Worm (Caenorhabditis elegans) whole organism, mixed stage, embryonic: ENCODE measurements around the gene F23B2.7.

ENCODE experiments used
- M03D4.4 ChIP-seq: sonication (generic microtip); optimal IDR thresholded peaks from 2 replicates; lab custom pipeline; 2017; ENCODE audit warnings: mild to moderate bottlenecking, missing genetic modification characterization, missing compliant biosample characterization
- bed-3 ChIP-seq: fragments of 200-800 bp; sonication (Bioruptor generic); optimal IDR thresholded peaks from 3 replicates; lab custom pipeline; 2018; ENCODE audit warnings: mild to moderate bottlenecking, missing genetic modification characterization, moderate library complexity, missing compliant biosample characterization
- blmp-1 ChIP-seq: fragments of 150-350 bp; optimal IDR thresholded peaks from 2 replicates; lab custom pipeline; 2014; ENCODE audit warnings: missing biosample characterization, missing genetic modification characterization
- ceh-39 ChIP-seq: fragments of 150-350 bp; optimal IDR thresholded peaks from 2 replicates; lab custom pipeline; 2014; ENCODE audit warnings: missing biosample characterization, missing genetic modification characterization
- ceh-83 ChIP-seq: fragments of 200-800 bp; sonication (Bioruptor generic); optimal IDR thresholded peaks from 2 replicates; lab custom pipeline; 2018; ENCODE audit warnings: mild to moderate bottlenecking, missing genetic modification characterization, missing compliant biosample characterization
- ces-1 ChIP-seq: fragments of 150-350 bp; optimal IDR thresholded peaks from 2 replicates; lab custom pipeline; 2014; ENCODE audit warnings: missing biosample characterization, missing genetic modification reagents, missing genetic modification characterization
- cnd-1 ChIP-seq: fragments of 200-800 bp; sonication (Bioruptor generic); optimal IDR thresholded peaks from 2 replicates; lab custom pipeline; 2018; ENCODE audit warnings: mild to moderate bottlenecking, missing genetic modification characterization, missing compliant biosample characterization
- drap-1 ChIP-seq: fragments of 200-800 bp; sonication (Bioruptor generic); optimal IDR thresholded peaks from 3 replicates; lab custom pipeline; 2018; ENCODE audit warnings: mild to moderate bottlenecking, missing genetic modification characterization, missing compliant biosample characterization
- elt-1 ChIP-seq: sonication (generic microtip); optimal IDR thresholded peaks from 2 replicates; lab custom pipeline; 2017; ENCODE audit warnings: missing genetic modification characterization, mild to moderate bottlenecking, missing compliant biosample characterization, antibody characterized with exemption, moderate library complexity, borderline replicate concordance; ENCODE audit not compliant: insufficient read depth
- elt-3 ChIP-seq: fragments of 150-350 bp; optimal IDR thresholded peaks from 2 replicates; lab custom pipeline; 2014; ENCODE audit warnings: missing biosample characterization, missing genetic modification characterization
- flh-1 ChIP-seq: fragments of 200-800 bp; sonication (Bioruptor generic); optimal IDR thresholded peaks from 2 replicates; lab custom pipeline; 2018; ENCODE audit warnings: mild to moderate bottlenecking, missing genetic modification characterization, moderate library complexity, missing compliant biosample characterization
- ham-2 ChIP-seq: fragments of 200-800 bp; sonication (Bioruptor generic); optimal IDR thresholded peaks from 2 replicates; lab custom pipeline; 2018; ENCODE audit warnings: mild to moderate bottlenecking, missing genetic modification characterization, missing compliant biosample characterization
- hlh-1 ChIP-seq: fragments of 150-350 bp; optimal IDR thresholded peaks from 2 replicates; lab custom pipeline; 2014; ENCODE audit warnings: missing biosample characterization, missing genetic modification reagents, missing genetic modification characterization
- lin-13 ChIP-seq: fragments of 150-350 bp; optimal IDR thresholded peaks from 2 replicates; lab custom pipeline; 2014; ENCODE audit warnings: missing biosample characterization, missing genetic modification characterization
- lin-32 ChIP-seq: fragments of 200-800 bp; sonication (Bioruptor generic); optimal IDR thresholded peaks from 2 replicates; lab custom pipeline; 2018; ENCODE audit warnings: mild to moderate bottlenecking, missing genetic modification characterization, missing compliant biosample characterization
- mab-5 ChIP-seq: fragments of 150-350 bp; optimal IDR thresholded peaks from 2 replicates; lab custom pipeline; 2014; ENCODE audit warnings: missing biosample characterization, missing genetic modification characterization
- mep-1 ChIP-seq: fragments of 150-350 bp; optimal IDR thresholded peaks from 2 replicates; lab custom pipeline; 2017; ENCODE audit warnings: missing biosample characterization, missing genetic modification reagents, missing genetic modification characterization, inconsistent platforms
- mls-2 ChIP-seq: sonication (generic microtip); optimal IDR thresholded peaks from 2 replicates; lab custom pipeline; 2016; ENCODE audit warnings: mild to moderate bottlenecking, missing genetic modification characterization, moderate library complexity, missing compliant biosample characterization
- nhr-12 ChIP-seq: fragments of 150-350 bp; optimal IDR thresholded peaks from 2 replicates; lab custom pipeline; 2014; ENCODE audit warnings: missing biosample characterization, missing genetic modification characterization
- nhr-2 ChIP-seq: fragments of 150-350 bp; optimal IDR thresholded peaks from 2 replicates; lab custom pipeline; 2014; ENCODE audit warnings: missing biosample characterization, missing genetic modification characterization
- nhr-237 ChIP-seq: fragments of 150-350 bp; optimal IDR thresholded peaks from 2 replicates; lab custom pipeline; 2014; ENCODE audit warnings: missing biosample characterization, missing genetic modification characterization
- nhr-28 ChIP-seq: fragments of 150-350 bp; optimal IDR thresholded peaks from 2 replicates; lab custom pipeline; 2014; ENCODE audit warnings: missing biosample characterization, missing genetic modification characterization
- nhr-76 ChIP-seq: sonication (generic microtip); optimal IDR thresholded peaks from 2 replicates; lab custom pipeline; 2017; ENCODE audit warnings: missing biosample characterization, missing genetic modification characterization
- pha-4 ChIP-seq: fragments of 150-350 bp; optimal IDR thresholded peaks from 2 replicates; lab custom pipeline; 2018; ENCODE audit warnings: missing biosample characterization, missing genetic modification reagents, missing genetic modification characterization
- sem-2 ChIP-seq: fragments of 200-800 bp; sonication (Bioruptor generic); optimal IDR thresholded peaks from 2 replicates; lab custom pipeline; 2018; ENCODE audit warnings: mild to moderate bottlenecking, missing genetic modification characterization, missing compliant biosample characterization
- snpc-4 ChIP-seq: fragments of 150-350 bp; optimal IDR thresholded peaks from 2 replicates; lab custom pipeline; 2014; ENCODE audit warnings: missing biosample characterization, missing genetic modification characterization
- sptf-1 ChIP-seq: sonication (generic microtip); optimal IDR thresholded peaks from 2 replicates; lab custom pipeline; 2017; ENCODE audit warnings: mild to moderate bottlenecking, missing genetic modification characterization, moderate library complexity, missing compliant biosample characterization
- tbx-8 ChIP-seq: fragments of 200-800 bp; sonication (Bioruptor generic); optimal IDR thresholded peaks from 2 replicates; lab custom pipeline; 2018; ENCODE audit warnings: mild to moderate bottlenecking, missing genetic modification characterization, moderate library complexity, missing compliant biosample characterization
- unc-120 ChIP-seq: sonication (generic microtip); optimal IDR thresholded peaks from 2 replicates; lab custom pipeline; 2017; ENCODE audit warnings: missing genetic modification characterization, missing compliant biosample characterization; ENCODE audit not compliant: poor library complexity, severe bottlenecking
- unc-39 ChIP-seq: fragments of 150-350 bp; optimal IDR thresholded peaks from 2 replicates; lab custom pipeline; 2014; ENCODE audit warnings: missing biosample characterization, missing genetic modification characterization
- unc-62 ChIP-seq: fragments of 150-350 bp; optimal IDR thresholded peaks from 2 replicates; lab custom pipeline; 2014; ENCODE audit warnings: missing biosample characterization, missing genetic modification reagents, missing genetic modification characterization
- zip-8 ChIP-seq: fragments of 150-350 bp; optimal IDR thresholded peaks from 2 replicates; lab custom pipeline; 2014; ENCODE audit warnings: missing biosample characterization, missing genetic modification characterization
- ztf-11 ChIP-seq: fragments of 150-350 bp; optimal IDR thresholded peaks from 2 replicates; lab custom pipeline; 2014; ENCODE audit warnings: missing biosample characterization, missing genetic modification characterization

Gene F23B2.7

ce11 chrIV:9108631-9109030, 41.6 kb upstream of the F23B2.7 start, which contains the start of gene aly-1:
Gene aly-1 (plus strand): TSS chrIV:9108931.
- TF ChIP-seq nhr-2 (tag; lab: Kevin White, UChicago) = no peak
- TF ChIP-seq ztf-11 (tag; lab: Kevin White, UChicago) = no peak
- TF ChIP-seq ceh-83 = no peak
- no peak for TF ChIP-seq blmp-1 (tag; lab: Kevin White, UChicago)
- no peak for TF ChIP-seq unc-62
- no peak for TF ChIP-seq nhr-76 (tag; lab: Kevin White, UChicago)
- no peak for TF ChIP-seq lin-32 (GFP tag; lab: Kevin White, UChicago)
- TF ChIP-seq hlh-1 (tag; lab: Kevin White, UChicago) = no peak
- TF ChIP-seq sptf-1 (tag; lab: Kevin White, UChicago) = no peak
- TF ChIP-seq mab-5 (tag; lab: Kevin White, UChicago) = no peak
- no peak for TF ChIP-seq M03D4.4 (tag; lab: Kevin White, UChicago)
- no peak for TF ChIP-seq lin-13 (tag; lab: Kevin White, UChicago)
- no peak for TF ChIP-seq flh-1
- no peak for TF ChIP-seq ham-2 (GFP tag; lab: Kevin White, UChicago)
- TF ChIP-seq nhr-12 (tag; lab: Kevin White, UChicago) = no peak
- TF ChIP-seq cnd-1 = no peak
- no peak for TF ChIP-seq ceh-39 (tag; lab: Kevin White, UChicago)
- TF ChIP-seq, all 35 proteins: peak for 0

DNA sequence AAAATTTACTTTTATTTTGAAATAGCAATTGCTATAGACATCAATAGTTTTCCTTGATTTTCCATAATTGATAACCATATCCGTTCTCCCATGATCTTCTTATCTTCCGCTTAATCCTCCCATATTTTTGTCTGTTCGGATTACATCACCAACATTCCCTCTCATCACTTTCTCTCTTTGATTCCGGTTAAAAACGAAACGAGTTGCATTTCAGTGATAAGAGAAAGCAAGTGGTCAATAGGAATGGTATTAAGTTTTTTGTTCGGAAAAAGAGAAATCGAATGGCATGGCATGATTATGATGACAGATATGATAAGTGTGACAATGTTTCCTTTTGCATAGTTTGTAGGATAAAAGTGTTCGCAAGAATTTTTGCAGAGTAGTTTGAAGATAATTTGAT, 38.3 kb upstream of the F23B2.7 start:
- TF ChIP-seq nhr-12 (tag; lab: Kevin White, UChicago) (no peak), blmp-1 (tag; lab: Kevin White, UChicago) (peak; percentile 39)
- TF ChIP-seq, all 35 proteins: peak for 1

- TF ChIP-seq sem-2 (no peak), cnd-1 (no peak), nhr-237 (no peak), lin-32 (GFP tag; lab: Kevin White, UChicago) (no peak), snpc-4 (tag; lab: Kevin White, UChicago) (no peak), tbx-8 (GFP tag; lab: Kevin White, UChicago) (no peak), M03D4.4 (tag; lab: Kevin White, UChicago) (no peak), ceh-83 (no peak), flh-1 (no peak), elt-3 (tag; lab: Kevin White, UChicago) (no peak), ztf-11 (tag; lab: Kevin White, UChicago) (no peak), drap-1 (no peak), ces-1 (GFP tag; lab: Kevin White, UChicago) (no peak), bed-3 (no peak), zip-8 (tag; lab: Kevin White, UChicago) (no peak), nhr-28 (tag; lab: Kevin White, UChicago) (no peak), mep-1 (tag; lab: Kevin White, UChicago) (no peak)
Observed at ce11 chrIV:9114078-9114477, 36.2 kb upstream of the F23B2.7 start.

ce11 chrIV:9116452-9116851, 33.8 kb upstream of the F23B2.7 start:
- TF ChIP-seq bed-3 (no peak), lin-13 (tag; lab: Kevin White, UChicago) (no peak), drap-1 (no peak), elt-1 (tag; lab: Kevin White, UChicago) (no peak), pha-4 (no peak), unc-39 (tag; lab: Kevin White, UChicago) (no peak), lin-32 (GFP tag; lab: Kevin White, UChicago) (no peak), M03D4.4 (tag; lab: Kevin White, UChicago) (no peak), blmp-1 (tag; lab: Kevin White, UChicago) (no peak), nhr-2 (tag; lab: Kevin White, UChicago) (no peak), mls-2 (tag; lab: Kevin White, UChicago) (no peak)

DNA sequence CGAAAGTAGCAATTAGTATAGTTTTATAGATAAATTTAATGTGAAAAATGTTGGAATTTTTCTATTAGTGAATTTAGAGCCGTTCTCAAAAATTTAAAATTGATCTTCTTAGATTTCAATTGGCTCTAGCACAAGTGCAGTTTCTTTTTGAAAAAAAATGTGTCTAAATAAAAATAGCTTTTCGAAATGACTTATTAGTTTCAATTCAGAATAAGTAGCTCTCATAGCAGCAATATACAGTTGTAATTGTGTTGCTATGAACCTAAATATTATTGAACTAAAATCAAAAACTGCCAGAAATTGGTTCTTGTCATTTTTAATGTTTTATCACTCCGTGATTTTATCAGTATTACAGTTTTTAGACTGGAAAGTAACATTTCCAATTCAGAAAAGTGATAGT, 32.6 kb upstream of the F23B2.7 start:
- TF ChIP-seq nhr-76 (tag; lab: Kevin White, UChicago) (no peak), tbx-8 (GFP tag; lab: Kevin White, UChicago) (no peak), snpc-4 (tag; lab: Kevin White, UChicago) (no peak), unc-120 (no peak), nhr-2 (tag; lab: Kevin White, UChicago) (no peak), zip-8 (tag; lab: Kevin White, UChicago) (no peak), ces-1 (GFP tag; lab: Kevin White, UChicago) (no peak), pha-4 (no peak), lin-32 (GFP tag; lab: Kevin White, UChicago) (no peak), unc-62 (no peak), nhr-28 (tag; lab: Kevin White, UChicago) (no peak), nhr-237 (no peak), cnd-1 (no peak), sem-2 (no peak), elt-1 (tag; lab: Kevin White, UChicago) (no peak), mep-1 (tag; lab: Kevin White, UChicago) (no peak), elt-3 (tag; lab: Kevin White, UChicago) (no peak), ham-2 (GFP tag; lab: Kevin White, UChicago) (no peak)
